In the genomic region with DNA sequence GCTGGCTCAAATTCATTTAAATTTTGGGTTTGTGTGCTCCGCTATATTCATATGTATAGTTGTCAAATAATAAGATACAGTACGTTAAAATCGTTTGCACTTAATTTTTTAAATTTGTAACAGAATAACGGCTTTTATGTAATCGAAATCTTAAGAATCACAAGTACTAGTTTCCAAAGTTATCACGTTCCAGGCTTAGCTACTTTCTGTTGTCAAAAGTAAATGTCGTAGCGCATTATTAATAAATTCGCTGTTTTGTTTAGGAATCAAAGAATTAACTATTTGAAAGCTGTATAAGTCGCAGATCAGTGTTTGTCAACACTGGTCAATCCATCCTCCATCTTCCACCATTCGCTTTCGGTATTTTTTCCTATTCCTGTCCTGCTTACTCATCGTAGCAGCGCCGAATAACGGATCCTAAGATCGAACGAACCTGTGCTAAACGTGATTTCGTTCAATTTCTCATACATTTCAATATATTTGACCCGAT, we compare ENCODE assay signal across 1 fruit fly cellular context.
TF ChIP-seq lines count a peak whose summit lies in the region.

A gene (minus strand): TSS at position 51 of the 490 bp plus-strand sequence.
A gene (plus strand): TSS at position 103 of the 490 bp plus-strand sequence.
A gene (plus strand): TSS at position 103 of the 490 bp plus-strand sequence.

TF ChIP-seq in whole organism, embryonic, 481 proteins besides CTCF, POLR2A, EP300 and RAD21 (continued from another document):
- TF ChIP-seq gfzf (GFP tag; optimal IDR thresholded peaks at IDR 0.05; lab: Kevin White, UChicago): peak; percentile 23
- no peak for TF ChIP-seq ranshi (GFP tag; IDR thresholded peaks at IDR 0.05; lab: Robert Waterston, UW)
- no peak for TF ChIP-seq CG1529 (GFP tag; optimal IDR thresholded peaks at IDR 0.05; lab: Kevin White, UChicago)
- peak; percentile 60 for TF ChIP-seq Myb (GFP tag; optimal IDR thresholded peaks at IDR 0.05; lab: Kevin White, UChicago)
- no peak for TF ChIP-seq CG3838 (GFP tag; optimal IDR thresholded peaks at IDR 0.05; lab: Kevin White, UChicago)
- TF ChIP-seq shn (GFP tag; optimal IDR thresholded peaks at IDR 0.05; lab: Kevin White, UChicago): no peak
- TF ChIP-seq CG13123 (GFP tag; optimal IDR thresholded peaks at IDR 0.05; lab: Kevin White, UChicago): no peak
- TF ChIP-seq CG3995 (GFP tag; optimal IDR thresholded peaks at IDR 0.05; lab: Kevin White, UChicago): peak; percentile 26
- TF ChIP-seq tio (GFP tag; optimal IDR thresholded peaks at IDR 0.05; lab: Kevin White, UChicago): no peak
- no peak for TF ChIP-seq Meics (GFP tag; optimal IDR thresholded peaks at IDR 0.05; lab: Kevin White, UChicago)
- TF ChIP-seq CG11085 (GFP tag; IDR thresholded peaks at IDR 0.05; lab: Robert Waterston, UW): no peak
- peak; percentile 18 for TF ChIP-seq Ets97D (GFP tag; optimal IDR thresholded peaks at IDR 0.05; lab: Kevin White, UChicago)
- no peak for TF ChIP-seq CG1233 (GFP tag; optimal IDR thresholded peaks at IDR 0.05; lab: Kevin White, UChicago)
- TF ChIP-seq CG10274 (GFP tag; optimal IDR thresholded peaks at IDR 0.05; lab: Kevin White, UChicago): no peak
